Worm (Caenorhabditis elegans) whole organism, mixed stage, embryonic: Measurements from ENCODE around the gene tkr-1.
"Not testable (repeated sequence)": the region's sequence is repeated elsewhere in the genome, so short reads cannot be mapped to it uniquely, and the experiment has no call there.

Experiments used
- M03D4.4 ChIP-seq: sonication (generic microtip); optimal IDR thresholded peaks from 2 replicates; lab custom pipeline; 2017; ENCODE audit warnings: mild to moderate bottlenecking, missing genetic modification characterization, missing compliant biosample characterization
- blmp-1 ChIP-seq: fragments of 150-350 bp; optimal IDR thresholded peaks from 2 replicates; lab custom pipeline; 2014; ENCODE audit warnings: missing biosample characterization, missing genetic modification characterization
- ceh-83 ChIP-seq: fragments of 200-800 bp; sonication (Bioruptor generic); optimal IDR thresholded peaks from 2 replicates; lab custom pipeline; 2018; ENCODE audit warnings: mild to moderate bottlenecking, missing genetic modification characterization, missing compliant biosample characterization
- cnd-1 ChIP-seq: fragments of 200-800 bp; sonication (Bioruptor generic); optimal IDR thresholded peaks from 2 replicates; lab custom pipeline; 2018; ENCODE audit warnings: mild to moderate bottlenecking, missing genetic modification characterization, missing compliant biosample characterization
- flh-1 ChIP-seq: fragments of 200-800 bp; sonication (Bioruptor generic); optimal IDR thresholded peaks from 2 replicates; lab custom pipeline; 2018; ENCODE audit warnings: mild to moderate bottlenecking, missing genetic modification characterization, moderate library complexity, missing compliant biosample characterization
- hlh-1 ChIP-seq: fragments of 150-350 bp; optimal IDR thresholded peaks from 2 replicates; lab custom pipeline; 2014; ENCODE audit warnings: missing biosample characterization, missing genetic modification reagents, missing genetic modification characterization
- lin-13 ChIP-seq: fragments of 150-350 bp; optimal IDR thresholded peaks from 2 replicates; lab custom pipeline; 2014; ENCODE audit warnings: missing biosample characterization, missing genetic modification characterization
- lin-32 ChIP-seq: fragments of 200-800 bp; sonication (Bioruptor generic); optimal IDR thresholded peaks from 2 replicates; lab custom pipeline; 2018; ENCODE audit warnings: mild to moderate bottlenecking, missing genetic modification characterization, missing compliant biosample characterization
- mep-1 ChIP-seq: fragments of 150-350 bp; optimal IDR thresholded peaks from 2 replicates; lab custom pipeline; 2017; ENCODE audit warnings: missing biosample characterization, missing genetic modification reagents, missing genetic modification characterization, inconsistent platforms
- mls-2 ChIP-seq: sonication (generic microtip); optimal IDR thresholded peaks from 2 replicates; lab custom pipeline; 2016; ENCODE audit warnings: mild to moderate bottlenecking, missing genetic modification characterization, moderate library complexity, missing compliant biosample characterization
- nhr-2 ChIP-seq: fragments of 150-350 bp; optimal IDR thresholded peaks from 2 replicates; lab custom pipeline; 2014; ENCODE audit warnings: missing biosample characterization, missing genetic modification characterization
- zip-8 ChIP-seq: fragments of 150-350 bp; optimal IDR thresholded peaks from 2 replicates; lab custom pipeline; 2014; ENCODE audit warnings: missing biosample characterization, missing genetic modification characterization

The tkr-1 gene

DNA sequence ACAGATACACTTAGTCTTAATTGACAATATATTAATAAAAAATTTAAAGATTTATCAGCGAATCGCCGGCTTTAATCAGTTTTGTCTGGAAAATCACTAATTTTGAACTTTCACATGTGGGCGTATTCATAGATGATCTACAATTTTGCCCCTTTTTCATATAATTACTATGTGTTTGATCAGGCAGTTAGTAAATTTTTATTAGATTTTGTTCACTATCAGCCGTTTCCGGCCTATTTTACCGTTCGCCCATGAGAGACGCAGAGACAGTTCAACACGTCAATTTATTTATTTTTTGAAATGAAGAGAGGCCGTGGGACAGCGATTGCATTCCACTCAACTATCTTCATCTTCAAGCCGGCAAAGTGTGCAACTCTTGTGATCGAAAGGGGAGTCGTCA, 36.6 kb downstream of the tkr-1 start, which contains the start of gene T26G10.4:
Gene T26G10.4 (plus strand): TSS at position 301 of the 400 bp plus-strand sequence.
- TF ChIP-seq M03D4.4 (tag; lab: Kevin White, UChicago); hlh-1 (tag; lab: Kevin White, UChicago); cnd-1: not testable (repeated sequence)
- TF ChIP-seq, all 35 proteins: peak for 0; not testable (repeated sequence) for 35

- TF ChIP-seq lin-13 (tag; lab: Kevin White, UChicago) (no peak), mls-2 (no peak), flh-1 (GFP tag; lab: Kevin White, UChicago) (no peak), zip-8 (tag; lab: Kevin White, UChicago) (no peak), nhr-2 (tag; lab: Kevin White, UChicago) (no peak), lin-32 (no peak), blmp-1 (tag; lab: Kevin White, UChicago) (no peak)
Observed at ce11 chrIII:9426301-9426700, 42.7 kb downstream of the tkr-1 start, which contains the start of gene T26G10.5. Gene T26G10.5 (minus strand): TSS chrIII:9426401.

- peak; percentile 14 for TF ChIP-seq lin-13 (tag; lab: Kevin White, UChicago)
- no peak for TF ChIP-seq ceh-83 (GFP tag; lab: Kevin White, UChicago)
- no peak for TF ChIP-seq blmp-1 (tag; lab: Kevin White, UChicago)
- no peak for TF ChIP-seq mep-1 (tag; lab: Kevin White, UChicago)
- TF ChIP-seq nhr-2 (tag; lab: Kevin White, UChicago) = no peak
Observed at ce11 chrIII:9433576-9434107, 50.0 kb downstream of the tkr-1 start, which contains the start of gene cpar-1. Gene cpar-1 (plus strand): TSS chrIII:9434057.

ce11 chrIII:9434999-9435398, 51.4 kb downstream of the tkr-1 start:
- no peak for TF ChIP-seq mep-1 (tag; lab: Kevin White, UChicago)
- TF ChIP-seq, all 35 proteins: peak for 0
